Worm (Caenorhabditis elegans) whole organism, midembryonic: ENCODE results near the gene T03F7.6.

Experiments used
- T22C8.4 ChIP-seq: fragments of 200-800 bp; sonication (Bioruptor generic); IDR thresholded peaks from 2 replicates; pipeline ENCODE4 v1.3.6; 2022; ENCODE audit warnings: missing genetic modification characterization, missing compliant biosample characterization
- cog-1 ChIP-seq: sonication (generic microtip); optimal IDR thresholded peaks from 2 replicates; lab custom pipeline; 2016; ENCODE audit warnings: missing genetic modification characterization, missing compliant biosample characterization
- flt-1 ChIP-seq: fragments of 200-800 bp; sonication (Bioruptor generic); IDR thresholded peaks from 2 replicates; pipeline ENCODE4 v1.3.6; 2022; ENCODE audit warnings: missing genetic modification characterization, missing compliant biosample characterization
- klf-2 ChIP-seq: fragments of 200-800 bp; sonication (Bioruptor generic); conservative IDR thresholded peaks from 2 replicates; pipeline ENCODE4 v1.3.6; 2022; ENCODE audit warnings: missing genetic modification reagents, missing genetic modification characterization, missing compliant biosample characterization
- med-1 ChIP-seq: sonication (generic microtip); optimal IDR thresholded peaks from 2 replicates; lab custom pipeline; 2017; ENCODE audit warnings: missing genetic modification characterization, mild to moderate bottlenecking, missing compliant biosample characterization, antibody characterized with exemption, missing genetic modification reagents; ENCODE audit not compliant: insufficient read depth
- ref-1 ChIP-seq: fragments of 200-800 bp; sonication (Bioruptor generic); conservative IDR thresholded peaks from 2 replicates; pipeline ENCODE4 v1.3.6; 2022; ENCODE audit warnings: missing genetic modification reagents, missing genetic modification characterization, missing compliant biosample characterization
- tab-1 ChIP-seq: fragments of 200-800 bp; sonication (Bioruptor generic); IDR thresholded peaks from 2 replicates; pipeline ENCODE4 v1.3.6; 2022; ENCODE audit warnings: missing genetic modification characterization, missing compliant biosample characterization
- ztf-23 ChIP-seq: fragments of 200-800 bp; sonication (Bioruptor generic); IDR thresholded peaks from 2 replicates; pipeline ENCODE4 v1.3.6; 2022; ENCODE audit warnings: missing genetic modification reagents, missing genetic modification characterization, missing compliant biosample characterization
- ztf-29 ChIP-seq: fragments of 200-800 bp; sonication (Bioruptor generic); IDR thresholded peaks from 2 replicates; pipeline ENCODE4 v1.3.6; 2022; ENCODE audit warnings: missing genetic modification reagents, missing genetic modification characterization, missing compliant biosample characterization

Gene T03F7.6

DNA sequence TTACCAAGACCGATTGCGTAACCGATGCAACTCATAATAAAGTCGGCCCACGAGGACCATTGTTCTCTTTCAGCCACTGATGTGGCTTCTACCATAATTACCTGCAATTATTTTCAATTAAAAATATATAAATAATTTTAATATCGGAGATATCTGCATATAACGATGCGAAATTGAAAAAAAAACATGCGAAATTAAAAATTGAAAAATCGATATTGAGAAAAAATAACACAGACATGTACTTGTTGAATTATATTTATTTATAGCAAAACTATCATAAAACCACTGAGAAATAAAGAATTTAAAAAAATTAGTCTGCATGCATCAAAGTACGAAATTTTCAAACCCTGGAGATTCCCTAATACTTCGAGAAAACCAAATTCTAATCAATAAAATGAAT is 13.9 kb downstream of the T03F7.6 start, which contains the start of gene snf-11:
snf-11 (minus strand) TSS at position 101 of the 400 bp plus-strand sequence.
- TF ChIP-seq klf-2 (no peak), med-1 (no peak), tab-1 (GFP tag; lab: Robert Waterston, UW) (no peak), flt-1 (GFP tag; lab: Robert Waterston, UW) (no peak), T22C8.4 (GFP tag; lab: Robert Waterston, UW) (no peak), ref-1 (GFP tag; lab: Robert Waterston, UW) (no peak), cog-1 (tag; lab: Kevin White, UChicago) (no peak)

ce11 chrV:11308915-11309314 is 14.4 kb downstream of the T03F7.6 start:
- TF ChIP-seq klf-2: no peak
- TF ChIP-seq flt-1 (GFP tag; lab: Robert Waterston, UW): no peak
- TF ChIP-seq tab-1 (GFP tag; lab: Robert Waterston, UW): no peak
- TF ChIP-seq T22C8.4 (GFP tag; lab: Robert Waterston, UW): no peak
- no peak for TF ChIP-seq med-1
- no peak for TF ChIP-seq cog-1 (tag; lab: Kevin White, UChicago)
- TF ChIP-seq ztf-23 (GFP tag; lab: Robert Waterston, UW): no peak
- no peak for TF ChIP-seq ref-1 (GFP tag; lab: Robert Waterston, UW)
- no peak for TF ChIP-seq ztf-29 (GFP tag; lab: Robert Waterston, UW)

ce11 chrV:11311013-11311472 is 16.6 kb downstream of the T03F7.6 start, which contains the start of gene T03F7.7:
TSS of gene T03F7.7 (plus strand) at chrV:11311422.
- TF ChIP-seq klf-2: no peak
- no peak for TF ChIP-seq ztf-23 (GFP tag; lab: Robert Waterston, UW)
- TF ChIP-seq ref-1 (GFP tag; lab: Robert Waterston, UW): no peak
- no peak for TF ChIP-seq ztf-29 (GFP tag; lab: Robert Waterston, UW)
- no peak for TF ChIP-seq flt-1 (GFP tag; lab: Robert Waterston, UW)

ce11 chrV:11312904-11313303 is 18.4 kb downstream of the T03F7.6 start:
- no peak for TF ChIP-seq tab-1 (GFP tag; lab: Robert Waterston, UW)
- no peak for TF ChIP-seq ztf-29 (GFP tag; lab: Robert Waterston, UW)
- no peak for TF ChIP-seq ref-1 (GFP tag; lab: Robert Waterston, UW)
- no peak for TF ChIP-seq ztf-23 (GFP tag; lab: Robert Waterston, UW)
- TF ChIP-seq klf-2: no peak
- TF ChIP-seq cog-1 (tag; lab: Kevin White, UChicago): no peak
- no peak for TF ChIP-seq T22C8.4 (GFP tag; lab: Robert Waterston, UW)
- TF ChIP-seq med-1: no peak
- TF ChIP-seq flt-1 (GFP tag; lab: Robert Waterston, UW): no peak

DNA sequence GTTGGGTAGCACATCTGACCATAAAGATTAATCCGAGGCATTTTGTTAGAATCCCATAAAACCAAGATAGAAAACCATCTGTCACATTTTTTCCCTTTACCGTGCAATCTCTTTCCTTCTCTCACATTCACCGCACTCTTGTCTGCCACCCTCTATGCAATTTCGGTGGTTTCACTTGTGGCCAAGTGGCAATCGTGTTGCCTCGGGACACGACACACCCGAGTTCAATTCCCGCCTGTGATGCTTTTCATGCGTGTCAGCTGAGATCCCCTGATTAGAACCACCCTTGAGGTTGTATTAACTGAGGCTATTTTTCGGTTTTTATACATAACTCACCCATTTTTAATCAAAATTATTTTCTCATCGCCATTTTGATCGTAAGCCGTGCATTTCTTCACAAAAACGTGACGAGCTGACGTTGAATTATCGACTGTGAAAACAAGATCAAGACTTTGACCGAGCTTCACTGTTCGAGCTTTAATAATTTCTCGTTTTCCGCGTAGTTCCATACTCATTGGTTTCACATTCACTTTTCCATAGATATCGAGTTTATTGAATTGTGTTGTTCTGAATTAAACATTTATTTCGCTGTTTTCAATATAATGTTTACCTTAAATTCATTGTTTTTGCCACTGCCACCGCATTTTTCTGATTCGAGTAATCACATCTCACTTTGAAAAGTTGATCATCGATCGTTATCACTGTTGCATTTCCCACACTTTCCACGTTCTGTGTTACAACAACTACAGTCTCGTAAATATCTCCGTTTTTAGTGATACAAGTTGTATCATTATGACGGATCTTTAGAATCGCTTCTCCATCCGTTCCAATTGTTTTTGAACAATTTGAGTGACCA is 19.8 kb downstream of the T03F7.6 start:
- peak; percentile 100 for TF ChIP-seq tab-1 (GFP tag; lab: Robert Waterston, UW)
- TF ChIP-seq klf-2: peak; percentile 100
- peak; percentile 99 for TF ChIP-seq flt-1 (GFP tag; lab: Robert Waterston, UW)
- TF ChIP-seq med-1: peak; percentile 96
- peak; percentile 99 for TF ChIP-seq T22C8.4 (GFP tag; lab: Robert Waterston, UW)
- peak; percentile 100 for TF ChIP-seq ztf-29 (GFP tag; lab: Robert Waterston, UW)
- TF ChIP-seq ztf-23 (GFP tag; lab: Robert Waterston, UW): peak; percentile 99
- TF ChIP-seq cog-1 (tag; lab: Kevin White, UChicago): peak; percentile 98
- peak; percentile 99 for TF ChIP-seq ref-1 (GFP tag; lab: Robert Waterston, UW)

ce11 chrV:11316801-11317200 is 22.3 kb downstream of the T03F7.6 start, which contains the start of gene cutl-18:
TSS of gene cutl-18 (minus strand) at chrV:11316901.
- TF ChIP-seq tab-1 (GFP tag; lab: Robert Waterston, UW): no peak
- TF ChIP-seq ref-1 (GFP tag; lab: Robert Waterston, UW): no peak
- no peak for TF ChIP-seq klf-2
- TF ChIP-seq T22C8.4 (GFP tag; lab: Robert Waterston, UW): no peak
- TF ChIP-seq med-1: no peak
- no peak for TF ChIP-seq flt-1 (GFP tag; lab: Robert Waterston, UW)
- no peak for TF ChIP-seq ztf-29 (GFP tag; lab: Robert Waterston, UW)
- TF ChIP-seq cog-1 (tag; lab: Kevin White, UChicago): no peak
- TF ChIP-seq ztf-23 (GFP tag; lab: Robert Waterston, UW): no peak

DNA sequence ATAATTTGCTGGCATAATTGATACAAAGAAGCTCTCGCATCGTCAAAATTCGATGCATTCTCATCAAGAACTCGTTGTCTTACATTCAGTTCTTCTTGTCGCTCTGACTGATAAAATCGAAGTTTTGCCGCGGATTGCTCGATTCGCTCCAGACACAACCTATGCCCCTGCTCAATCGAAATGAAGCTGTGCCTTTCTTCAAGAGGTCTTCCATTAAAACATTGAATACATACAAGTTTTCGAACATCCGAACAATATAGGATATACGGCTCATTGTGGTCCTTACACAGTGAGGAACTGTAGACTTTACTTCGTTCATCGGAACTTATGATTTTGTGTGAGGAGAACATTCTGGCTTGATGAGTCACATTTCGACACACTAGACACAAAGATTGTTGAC is 26.4 kb downstream of the T03F7.6 start:
- TF ChIP-seq tab-1 (GFP tag; lab: Robert Waterston, UW): no peak
- no peak for TF ChIP-seq T22C8.4 (GFP tag; lab: Robert Waterston, UW)
- TF ChIP-seq flt-1 (GFP tag; lab: Robert Waterston, UW): no peak
- no peak for TF ChIP-seq cog-1 (tag; lab: Kevin White, UChicago)
- no peak for TF ChIP-seq ztf-23 (GFP tag; lab: Robert Waterston, UW)

DNA sequence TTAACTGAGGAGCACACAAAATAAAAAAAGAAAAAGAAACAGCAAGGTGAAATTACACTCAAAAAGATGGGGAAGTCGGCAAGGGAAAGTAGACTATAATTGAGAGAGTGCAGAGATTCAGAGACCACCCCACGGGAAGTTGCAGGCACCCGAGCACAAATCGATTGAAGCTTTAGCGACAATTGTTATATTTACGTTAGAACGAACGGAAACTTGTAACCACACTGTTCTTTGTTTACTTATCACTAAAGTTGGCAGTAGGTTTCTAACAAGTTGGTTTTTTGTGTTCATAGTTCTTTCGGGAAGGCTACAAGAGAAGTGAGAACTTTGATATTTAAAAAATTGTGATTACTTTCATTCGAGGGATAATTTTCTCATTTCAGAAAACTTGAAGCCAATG is 27.2 kb downstream of the T03F7.6 start, which contains the start of gene F47G9.4:
F47G9.4 (minus strand) TSS at position 98 of the 400 bp plus-strand sequence.
- TF ChIP-seq flt-1 (GFP tag; lab: Robert Waterston, UW) (no peak), T22C8.4 (GFP tag; lab: Robert Waterston, UW) (no peak), tab-1 (GFP tag; lab: Robert Waterston, UW) (no peak), ztf-23 (GFP tag; lab: Robert Waterston, UW) (no peak), ztf-29 (GFP tag; lab: Robert Waterston, UW) (no peak), ref-1 (GFP tag; lab: Robert Waterston, UW) (no peak), med-1 (no peak), cog-1 (tag; lab: Kevin White, UChicago) (no peak), klf-2 (no peak)

DNA sequence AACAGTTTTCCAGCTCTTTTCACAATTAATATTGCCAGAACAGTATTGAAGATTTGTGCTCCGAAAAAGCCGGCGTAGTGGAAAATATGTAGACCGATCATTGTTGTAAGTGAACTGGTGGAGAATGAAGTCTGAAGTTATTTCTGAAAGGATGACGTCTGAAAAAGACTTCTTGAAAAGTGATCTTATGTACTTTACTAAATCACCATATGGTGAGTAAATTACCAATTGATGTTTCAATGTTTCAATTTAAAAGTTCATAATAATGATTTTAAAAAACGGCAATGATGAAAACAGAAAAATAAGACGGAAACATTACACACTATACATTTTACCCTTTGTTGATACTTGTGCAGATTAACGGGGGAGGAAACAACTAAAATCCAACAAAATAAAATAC is 29.2 kb downstream of the T03F7.6 start, which contains the start of gene str-141:
str-141 (minus strand) TSS at position 101 of the 400 bp plus-strand sequence.
- no peak for TF ChIP-seq tab-1 (GFP tag; lab: Robert Waterston, UW)
